Worm (Caenorhabditis elegans) whole organism, midembryonic: ENCODE data around the gene srg-31.

Source experiments
- T22C8.4 ChIP-seq: fragments of 200-800 bp; sonication (Bioruptor generic); IDR thresholded peaks from 2 replicates; pipeline ENCODE4 v1.3.6; 2022; ENCODE audit warnings: missing genetic modification characterization, missing compliant biosample characterization
- flt-1 ChIP-seq: fragments of 200-800 bp; sonication (Bioruptor generic); IDR thresholded peaks from 2 replicates; pipeline ENCODE4 v1.3.6; 2022; ENCODE audit warnings: missing genetic modification characterization, missing compliant biosample characterization
- ref-1 ChIP-seq: fragments of 200-800 bp; sonication (Bioruptor generic); conservative IDR thresholded peaks from 2 replicates; pipeline ENCODE4 v1.3.6; 2022; ENCODE audit warnings: missing genetic modification reagents, missing genetic modification characterization, missing compliant biosample characterization
- tab-1 ChIP-seq: fragments of 200-800 bp; sonication (Bioruptor generic); IDR thresholded peaks from 2 replicates; pipeline ENCODE4 v1.3.6; 2022; ENCODE audit warnings: missing genetic modification characterization, missing compliant biosample characterization

- TF ChIP-seq flt-1 = no peak
- TF ChIP-seq ref-1 (GFP tag; lab: Robert Waterston, UW) = no peak
- TF ChIP-seq T22C8.4 (GFP tag; lab: Robert Waterston, UW) = no peak
- no peak for TF ChIP-seq tab-1 (GFP tag; lab: Robert Waterston, UW)
These were observed 47.3 kb downstream of the srg-31 start for ce11 chrV:6906435-6906834.
